Fruit fly (Drosophila melanogaster): ENCODE results near the gene caz.

DNA sequence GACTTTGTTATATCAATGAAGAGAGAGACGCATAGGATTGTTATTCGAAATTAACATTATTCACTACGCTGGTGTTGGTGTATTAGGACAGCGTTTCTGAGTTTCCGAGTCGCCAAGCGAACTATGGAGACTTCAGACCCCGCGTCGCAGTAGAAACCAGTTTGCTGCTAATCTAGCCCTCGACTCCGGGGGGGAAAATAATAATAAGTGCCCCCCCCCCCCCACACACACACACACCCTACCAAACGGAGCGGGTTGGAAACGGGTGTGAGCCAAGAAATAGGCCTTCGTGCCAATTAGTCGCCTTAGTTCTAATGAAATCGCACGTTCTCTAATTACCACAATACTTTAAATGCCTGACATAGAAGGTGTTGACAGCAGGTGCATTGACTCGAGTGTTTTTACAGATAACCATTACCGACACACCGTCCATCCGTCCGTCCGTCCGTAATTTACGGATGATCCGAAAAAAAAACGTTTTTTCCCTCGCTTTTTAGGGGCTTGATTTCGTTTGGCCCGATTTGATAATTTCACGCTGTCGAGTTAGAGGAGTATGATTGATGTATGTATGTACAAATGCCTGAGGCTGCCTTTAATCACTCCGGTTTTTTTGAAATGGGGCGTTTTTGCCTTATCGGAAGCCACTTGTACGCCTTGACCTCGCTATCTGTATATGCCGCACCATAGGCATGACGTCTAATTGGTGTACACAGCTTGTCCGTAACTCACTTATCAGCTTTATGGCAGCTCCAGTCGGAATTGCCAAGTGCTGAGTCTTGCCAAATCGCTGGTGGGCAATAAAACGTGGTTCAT lies 6.7 kb upstream of the caz start:
- TF ChIP-seq CTCF (optimal IDR thresholded peaks at IDR 0.05) (no peak), CG8478 (optimal IDR thresholded peaks at IDR 0.05) (no peak)

Measured in S2 (cell line).